Fruit fly (Drosophila melanogaster) whole organism, embryonic: Measurements from ENCODE around the gene CG46434.

Experiments
- CG31224 ChIP-seq: fragments of 200-800 bp; sonication (Bioruptor generic); IDR thresholded peaks from 2 replicates; pipeline ENCODE4 v1.3.6; 2022; ENCODE audit warnings: missing biosample characterization, missing genetic modification characterization
- CG43689 ChIP-seq: fragments of 200-800 bp; sonication (Bioruptor generic); IDR thresholded peaks from 2 replicates; pipeline ENCODE4 v1.3.6; 2022; ENCODE audit warnings: missing biosample characterization, missing genetic modification characterization
- CG4707 ChIP-seq: fragments of 200-800 bp; sonication (Bioruptor generic); optimal IDR thresholded peaks from 2 replicates; lab custom pipeline; 2018; ENCODE audit warnings: missing biosample characterization, mild to moderate bottlenecking, missing genetic modification characterization, moderate library complexity
- Dll ChIP-seq: fragments of 200-800 bp; sonication (Bioruptor generic); IDR thresholded peaks from 4 replicates; pipeline ENCODE4 v1.3.6; 2022; ENCODE audit warnings: missing biosample characterization, missing genetic modification characterization; ENCODE audit not compliant: partially characterized antibody
- Eip74EF ChIP-seq, 2 experiments: fragments of 200-800 bp in 1 of 2; fragments of >200 bp in 1 of 2; sonication (Bioruptor generic) in 1 of 2; optimal IDR thresholded peaks; 2 replicates each; lab custom pipeline; 2017 to 2019; ENCODE audit warnings: missing biosample characterization in 2 of 2, missing genetic modification characterization in 2 of 2, mild to moderate bottlenecking in 1 of 2, moderate library complexity in 1 of 2
- Hr39 ChIP-seq: fragments of >200 bp; optimal IDR thresholded peaks from 2 replicates; lab custom pipeline; 2017
- mam ChIP-seq: fragments of 200-800 bp; sonication (Bioruptor generic); optimal IDR thresholded peaks from 3 replicates; lab custom pipeline; 2016; ENCODE audit warnings: missing biosample characterization, missing genetic modification characterization
- stwl ChIP-seq: fragments of 200-800 bp; sonication (Bioruptor generic); optimal IDR thresholded peaks from 3 replicates; lab custom pipeline; 2018; ENCODE audit warnings: missing biosample characterization, mild to moderate bottlenecking, missing genetic modification characterization, moderate library complexity
- unc-4 ChIP-seq: fragments of 200-800 bp; sonication (Bioruptor generic); IDR thresholded peaks from 2 replicates; pipeline ENCODE4 v1.3.6; 2022; ENCODE audit warnings: missing biosample characterization, missing genetic modification characterization; ENCODE audit not compliant: partially characterized antibody
- zfh2 ChIP-seq: fragments of 200-800 bp; sonication (Bioruptor generic); optimal IDR thresholded peaks from 2 replicates; lab custom pipeline; 2016; ENCODE audit warnings: missing biosample characterization, missing genetic modification characterization

DNA sequence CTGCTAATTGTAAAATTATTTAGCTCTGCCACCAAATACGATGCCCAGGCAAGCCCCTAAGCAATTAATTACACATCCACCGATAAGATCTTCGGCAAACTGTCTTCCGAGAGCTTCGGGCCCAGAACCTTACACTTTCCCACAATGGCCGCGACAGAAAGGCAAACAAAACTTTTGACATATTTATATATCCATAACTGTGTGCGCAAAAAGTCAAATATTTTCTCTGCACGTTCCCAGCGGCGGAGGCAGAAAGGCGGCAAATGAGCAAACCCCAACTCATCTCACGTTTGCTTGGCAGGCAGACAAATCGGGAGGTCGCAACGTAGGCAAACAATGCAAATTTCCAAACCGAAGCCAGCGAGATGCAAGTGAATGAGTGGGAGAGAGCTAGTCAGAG lies 15.2 kb upstream of the CG46434 start:
- TF ChIP-seq Hr39 (lab: Kevin White, UChicago) (no peak), zfh2 (GFP tag; lab: Kevin White, UChicago) (no peak), CG31224 (GFP tag; lab: Robert Waterston, UW) (no peak), CG4707 (GFP tag; lab: Kevin White, UChicago) (no peak), mam (GFP tag; lab: Kevin White, UChicago) (no peak), CG43689 (GFP tag; lab: Robert Waterston, UW) (no peak), stwl (tag; lab: Kevin White, UChicago) (no peak), Eip74EF (GFP tag; optimal IDR thresholded peaks at IDR 0.05; lab: Kevin White, UChicago) (no peak), unc-4 (GFP tag; lab: Robert Waterston, UW) (no peak), Dll (no peak)
